Worm (Caenorhabditis elegans) whole organism, L4 larva: ENCODE measurements around the gene uda-1.
"Not testable (repeated sequence)": the region's sequence is repeated elsewhere in the genome, so short reads cannot be mapped to it uniquely, and the experiment has no call there.

Experiments used
- daf-16 ChIP-seq, 3 experiments: sonication (generic microtip); optimal IDR thresholded peaks; 2 replicates each; lab custom pipeline; 2016 to 2017; ENCODE audit warnings: missing genetic modification characterization in 3 of 3, missing genetic modification reagents in 3 of 3, mild to moderate bottlenecking in 2 of 3, missing compliant biosample characterization in 2 of 3, missing biosample characterization in 1 of 3, moderate library complexity in 1 of 3
- dpl-1 ChIP-seq: fragments of 150-350 bp; optimal IDR thresholded peaks from 2 replicates; lab custom pipeline; 2014; ENCODE audit warnings: missing biosample characterization, missing genetic modification reagents, missing genetic modification characterization
- egl-27 ChIP-seq: sonication (generic microtip); optimal IDR thresholded peaks from 3 replicates; lab custom pipeline; 2017; ENCODE audit warnings: missing biosample characterization, missing genetic modification reagents, missing genetic modification characterization
- lin-29 ChIP-seq: fragments of 200-800 bp; sonication (Bioruptor generic); IDR thresholded peaks from 2 replicates; pipeline ENCODE4 v1.3.6; 2022; ENCODE audit warnings: missing genetic modification reagents, missing genetic modification characterization, missing compliant biosample characterization
- lin-38 ChIP-seq: fragments of 200-800 bp; sonication (Bioruptor generic); IDR thresholded peaks from 2 replicates; pipeline ENCODE4 v1.3.6; 2022; ENCODE audit warnings: missing genetic modification reagents, missing genetic modification characterization, missing compliant biosample characterization
- madf-9 ChIP-seq: fragments of 200-800 bp; sonication (Bioruptor generic); conservative IDR thresholded peaks from 2 replicates; pipeline ENCODE4 v1.3.6; 2022; ENCODE audit warnings: missing genetic modification reagents, missing genetic modification characterization, missing compliant biosample characterization
- nhr-102 ChIP-seq: sonication (generic microtip); optimal IDR thresholded peaks from 2 replicates; lab custom pipeline; 2016; ENCODE audit warnings: mild to moderate bottlenecking, missing genetic modification characterization, moderate library complexity, missing compliant biosample characterization
- nhr-111 ChIP-seq: fragments of 200-800 bp; sonication (Bioruptor generic); optimal IDR thresholded peaks from 2 replicates; lab custom pipeline; 2018; ENCODE audit warnings: mild to moderate bottlenecking, missing genetic modification characterization, missing compliant biosample characterization
- nhr-77 ChIP-seq: fragments of 150-350 bp; optimal IDR thresholded peaks from 2 replicates; lab custom pipeline; 2014; ENCODE audit warnings: missing biosample characterization, missing genetic modification characterization
- unc-62 ChIP-seq, 3 experiments: fragments of 150-350 bp in 1 of 3; sonication (generic microtip); optimal IDR thresholded peaks in 2 of 3; peaks in 1 of 3; 1 replicate in 1 of 3; 2 replicates in 2 of 3; lab custom pipeline; 2014 to 2017; ENCODE audit warnings: missing biosample characterization in 3 of 3, missing genetic modification characterization in 3 of 3, missing genetic modification reagents in 3 of 3, missing genotype in 1 of 3

DNA sequence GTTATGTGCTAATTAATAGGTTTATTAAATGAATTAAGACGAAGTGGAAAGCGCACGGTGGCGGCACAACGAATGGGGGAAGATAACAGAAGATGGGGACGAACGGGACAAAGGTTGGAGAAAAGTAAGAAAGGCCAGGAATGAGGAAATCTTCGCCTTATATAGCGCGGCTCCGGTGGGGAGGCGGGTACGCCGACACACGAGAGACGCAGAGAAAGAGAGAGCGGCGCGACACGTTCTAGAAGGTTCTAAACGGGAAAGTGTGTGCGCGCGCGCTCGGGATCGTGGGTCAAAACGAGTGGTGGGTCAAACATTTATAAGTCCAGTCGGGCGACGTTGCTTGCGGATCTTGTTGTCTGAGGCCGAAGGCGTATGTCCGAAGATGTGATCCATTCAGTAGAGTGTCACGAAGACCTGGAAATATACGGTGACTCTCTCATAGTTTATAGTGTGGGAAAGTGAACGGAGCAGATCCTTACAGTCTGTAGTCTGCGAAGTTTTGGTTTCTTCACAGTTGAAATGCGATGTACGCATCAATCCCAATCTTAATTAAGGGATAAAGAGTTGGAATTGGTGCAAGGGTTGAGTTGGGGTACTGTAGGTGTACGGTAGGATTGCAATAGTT is 44.7 kb downstream of the uda-1 start:
- not testable (repeated sequence) for TF ChIP-seq dpl-1; nhr-111 (GFP tag; lab: Kevin White, UChicago); egl-27 (tag; lab: Kevin White, UChicago); nhr-77 (tag; lab: Kevin White, UChicago); unc-62 (GFP tag; optimal IDR thresholded peaks at IDR 0.05 in 1 of 2; lab: Kevin White, UChicago); unc-62 (tag; optimal IDR thresholded peaks at IDR 0.05; lab: Kevin White, UChicago); daf-16 (GFP tag; optimal IDR thresholded peaks at IDR 0.05; lab: Kevin White, UChicago); daf-16 (tag; optimal IDR thresholded peaks at IDR 0.05; lab: Kevin White, UChicago)
- TF ChIP-seq madf-9 (GFP tag; lab: Robert Waterston, UW) (0 out of 2 replicates have a peak, but pooled peaks have one; percentile 56), lin-29 (GFP tag; lab: Robert Waterston, UW) (peak; percentile 51; the same call in 1 of the 2 replicates), lin-38 (GFP tag; lab: Robert Waterston, UW) (peak; percentile 69), nhr-102 (peak; percentile 16)
